Fruit fly (Drosophila melanogaster): ENCODE results near the gene Cpr65Aw.

DNA sequence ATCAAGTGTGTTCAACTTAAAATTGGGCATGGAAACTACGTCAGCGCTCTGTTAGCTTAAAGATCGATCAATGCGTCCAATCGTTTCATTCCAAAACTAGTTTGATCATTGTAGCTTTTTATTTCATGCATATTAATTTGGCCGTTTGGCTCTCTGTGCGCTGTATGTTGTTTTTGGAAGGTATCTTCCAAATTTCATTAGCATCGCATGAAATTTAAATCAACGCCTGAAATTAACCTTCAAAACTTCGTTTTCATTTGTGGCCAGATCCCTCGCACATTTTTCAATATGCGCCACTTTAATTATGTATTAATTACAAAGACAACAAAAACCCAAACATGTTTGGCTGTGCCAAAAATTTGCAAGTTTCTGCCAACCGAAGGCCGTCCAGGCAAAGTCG is 3.6 kb downstream of the Cpr65Aw start:
- TF ChIP-seq CG8478 (optimal IDR thresholded peaks at IDR 0.05) (no peak), CTCF (optimal IDR thresholded peaks at IDR 0.05) (no peak)
